Fruit fly (Drosophila melanogaster): ENCODE data around the gene CG13454.

- no peak for TF ChIP-seq OdsH (GFP tag; optimal IDR thresholded peaks at IDR 0.05)
- no peak for TF ChIP-seq pan (optimal IDR thresholded peaks at IDR 0.05)
These were observed 20.6 kb downstream of the CG13454 start, which contains the start of gene CG13455 for dm6 chr3L:15496274-15496673.
